Worm (Caenorhabditis elegans) whole organism, L1 larva: ENCODE measurements around the gene ZK1320.5.

Experiments
- C04F5.9 ChIP-seq: sonication (generic microtip); optimal IDR thresholded peaks from 2 replicates; lab custom pipeline; 2016; ENCODE audit warnings: missing genetic modification characterization, missing compliant biosample characterization
- C16A3.4 ChIP-seq: fragments of 150-350 bp; optimal IDR thresholded peaks from 2 replicates; lab custom pipeline; 2014; ENCODE audit warnings: missing biosample characterization, missing genetic modification characterization
- blmp-1 ChIP-seq: fragments of 150-350 bp; optimal IDR thresholded peaks from 2 replicates; lab custom pipeline; 2014; ENCODE audit warnings: missing biosample characterization, missing genetic modification characterization
- ceh-88 ChIP-seq: fragments of 200-800 bp; sonication (Bioruptor generic); IDR thresholded peaks from 2 replicates; pipeline ENCODE4 v1.3.6; 2022; ENCODE audit warnings: missing genetic modification characterization, missing compliant biosample characterization
- dpl-1 ChIP-seq, 3 experiments: fragments of 150-350 bp in 2 of 3; sonication (generic microtip) in 1 of 3; optimal IDR thresholded peaks; 2 replicates each; lab custom pipeline; 2014 to 2017; ENCODE audit warnings: missing biosample characterization in 3 of 3, missing genetic modification characterization in 3 of 3, missing genetic modification reagents in 3 of 3
- dsc-1 ChIP-seq: sonication (generic microtip); optimal IDR thresholded peaks from 2 replicates; lab custom pipeline; 2016; ENCODE audit warnings: mild to moderate bottlenecking, missing genetic modification characterization, missing compliant biosample characterization
- efl-1 ChIP-seq, 4 experiments: fragments of 150-350 bp; optimal IDR thresholded peaks in 3 of 4; peaks in 1 of 4; 1 replicate in 1 of 4; 2 replicates in 3 of 4; lab custom pipeline; 2014; ENCODE audit warnings: missing biosample characterization in 2 of 4, missing genetic modification characterization in 2 of 4, missing genetic modification reagents in 2 of 4
- efl-3 ChIP-seq: fragments of 200-800 bp; sonication (Bioruptor generic); optimal IDR thresholded peaks from 2 replicates; lab custom pipeline; 2018; ENCODE audit warnings: mild to moderate bottlenecking, missing genetic modification characterization, missing compliant biosample characterization
- egl-13 ChIP-seq: sonication (generic microtip); optimal IDR thresholded peaks from 2 replicates; lab custom pipeline; 2016; ENCODE audit warnings: missing genotype, missing genetic modification reagents, missing genetic modification characterization, missing compliant biosample characterization
- elt-2 ChIP-seq: sonication (generic microtip); optimal IDR thresholded peaks from 2 replicates; lab custom pipeline; 2016; ENCODE audit warnings: missing genetic modification characterization, mild to moderate bottlenecking, inconsistent platforms, missing compliant biosample characterization, missing genetic modification reagents
- elt-3 ChIP-seq, 6 experiments: fragments of 150-350 bp in 1 of 6; sonication (generic microtip); optimal IDR thresholded peaks; 2 replicates each; lab custom pipeline; 2017 to 2018; ENCODE audit warnings: missing biosample characterization in 6 of 6, missing genetic modification characterization in 6 of 6, inconsistent platforms in 1 of 6
- fkh-4 ChIP-seq: sonication (generic microtip); optimal IDR thresholded peaks from 2 replicates; lab custom pipeline; 2016; ENCODE audit warnings: missing compliant biosample characterization, missing genetic modification characterization, borderline replicate concordance
- fos-1 ChIP-seq: fragments of 150-350 bp; optimal IDR thresholded peaks from 2 replicates; lab custom pipeline; 2014; ENCODE audit warnings: missing biosample characterization, missing genetic modification characterization
- grh-1 ChIP-seq: fragments of 200-800 bp; sonication (Bioruptor generic); IDR thresholded peaks from 2 replicates; pipeline ENCODE4 v1.3.6; 2022; ENCODE audit warnings: missing genetic modification reagents, missing genetic modification characterization, missing compliant biosample characterization
- hlh-4 ChIP-seq: sonication (generic microtip); optimal IDR thresholded peaks from 2 replicates; lab custom pipeline; 2016; ENCODE audit warnings: mild to moderate bottlenecking, missing genetic modification characterization, missing compliant biosample characterization
- irx-1 ChIP-seq: sonication (generic microtip); optimal IDR thresholded peaks from 2 replicates; lab custom pipeline; 2016; ENCODE audit warnings: missing genetic modification characterization, missing compliant biosample characterization
- lin-13 ChIP-seq: fragments of 150-350 bp; optimal IDR thresholded peaks from 2 replicates; lab custom pipeline; 2014; ENCODE audit warnings: missing biosample characterization, missing genetic modification reagents, missing genetic modification characterization
- lin-14 ChIP-seq: fragments of 200-800 bp; sonication (Bioruptor generic); optimal IDR thresholded peaks from 2 replicates; lab custom pipeline; 2018; ENCODE audit warnings: mild to moderate bottlenecking, missing genetic modification characterization, moderate library complexity, missing compliant biosample characterization
- lin-35 ChIP-seq, 2 experiments: fragments of 150-350 bp; optimal IDR thresholded peaks; 2 replicates each; lab custom pipeline; 2014; ENCODE audit warnings: missing biosample characterization in 2 of 2, missing genetic modification characterization in 2 of 2, missing genetic modification reagents in 2 of 2
- lin-39 ChIP-seq: fragments of 150-350 bp; optimal IDR thresholded peaks from 2 replicates; lab custom pipeline; 2014; ENCODE audit warnings: missing biosample characterization, missing genetic modification reagents, missing genetic modification characterization
- lsy-2 ChIP-seq, 2 experiments: fragments of 150-350 bp; optimal IDR thresholded peaks; 2 replicates each; lab custom pipeline; 2014; ENCODE audit warnings: missing biosample characterization in 2 of 2, missing genetic modification characterization in 2 of 2
- mdl-1 ChIP-seq, 2 experiments: fragments of 150-350 bp; optimal IDR thresholded peaks; 2 replicates each; lab custom pipeline; 2014 to 2017; ENCODE audit warnings: missing biosample characterization in 2 of 2, missing genetic modification characterization in 2 of 2, inconsistent platforms in 1 of 2
- mep-1 ChIP-seq: fragments of 150-350 bp; optimal IDR thresholded peaks from 2 replicates; lab custom pipeline; 2014; ENCODE audit warnings: missing biosample characterization, missing genetic modification characterization
- nhr-11 ChIP-seq: fragments of 150-350 bp; optimal IDR thresholded peaks from 2 replicates; lab custom pipeline; 2014; ENCODE audit warnings: missing biosample characterization, missing genetic modification characterization
- nhr-12 ChIP-seq: sonication (generic microtip); optimal IDR thresholded peaks from 2 replicates; lab custom pipeline; 2017; ENCODE audit warnings: missing biosample characterization, missing genetic modification characterization
- nhr-19 ChIP-seq: fragments of 200-800 bp; sonication (Bioruptor generic); conservative IDR thresholded peaks from 2 replicates; pipeline ENCODE4 v1.3.6; 2022; ENCODE audit warnings: missing genetic modification characterization, missing compliant biosample characterization
- nhr-20 ChIP-seq: sonication (generic microtip); optimal IDR thresholded peaks from 2 replicates; lab custom pipeline; 2016; ENCODE audit warnings: mild to moderate bottlenecking, missing genetic modification characterization, missing compliant biosample characterization
- nhr-71 ChIP-seq: sonication (generic microtip); optimal IDR thresholded peaks from 2 replicates; lab custom pipeline; 2016; ENCODE audit warnings: mild to moderate bottlenecking, missing genetic modification characterization, moderate library complexity, missing compliant biosample characterization
- nhr-76 ChIP-seq: sonication (generic microtip); optimal IDR thresholded peaks from 2 replicates; lab custom pipeline; 2017; ENCODE audit warnings: missing biosample characterization, missing genetic modification characterization
- nhr-77 ChIP-seq: fragments of 150-350 bp; optimal IDR thresholded peaks from 2 replicates; lab custom pipeline; 2014; ENCODE audit warnings: missing biosample characterization, missing genetic modification characterization
- nhr-84 ChIP-seq: sonication (generic microtip); optimal IDR thresholded peaks from 2 replicates; lab custom pipeline; 2017; ENCODE audit warnings: missing biosample characterization, missing genetic modification characterization
- nhr-85 ChIP-seq: sonication (generic microtip); peaks from one replicate; lab custom pipeline; 2016; ENCODE audit warnings: missing genetic modification characterization, inconsistent platforms, missing compliant biosample characterization
- pag-3 ChIP-seq: sonication (generic microtip); optimal IDR thresholded peaks from 2 replicates; lab custom pipeline; 2017; ENCODE audit warnings: missing genetic modification characterization, mild to moderate bottlenecking, missing compliant biosample characterization, antibody characterized with exemption, borderline replicate concordance; ENCODE audit not compliant: insufficient read depth
- pqm-1 ChIP-seq: sonication (generic microtip); optimal IDR thresholded peaks from 3 replicates; lab custom pipeline; 2017; ENCODE audit warnings: missing biosample characterization, missing genetic modification characterization
- rnt-1 ChIP-seq: sonication (generic microtip); optimal IDR thresholded peaks from 2 replicates; lab custom pipeline; 2016; ENCODE audit warnings: mild to moderate bottlenecking, missing genetic modification characterization, moderate library complexity, missing compliant biosample characterization
- snu-23 ChIP-seq: sonication (generic microtip); optimal IDR thresholded peaks from 2 replicates; lab custom pipeline; 2016; ENCODE audit warnings: missing genetic modification characterization, missing compliant biosample characterization
- sox-4 ChIP-seq: sonication (generic microtip); optimal IDR thresholded peaks from 2 replicates; lab custom pipeline; 2016; ENCODE audit warnings: missing genetic modification characterization, missing compliant biosample characterization
- swsn-7 ChIP-seq: sonication (generic microtip); optimal IDR thresholded peaks from 2 replicates; lab custom pipeline; 2016; ENCODE audit warnings: missing genetic modification characterization, missing compliant biosample characterization
- unc-30 ChIP-seq: sonication (generic microtip); optimal IDR thresholded peaks from 2 replicates; lab custom pipeline; 2017; ENCODE audit warnings: missing biosample characterization, missing genetic modification characterization
- xbp-1 ChIP-seq: sonication (generic microtip); optimal IDR thresholded peaks from 2 replicates; lab custom pipeline; 2016; ENCODE audit warnings: missing genetic modification characterization, missing compliant biosample characterization
- zag-1 ChIP-seq: fragments of 150-350 bp; optimal IDR thresholded peaks from 2 replicates; lab custom pipeline; 2014; ENCODE audit warnings: missing biosample characterization, missing genetic modification characterization

The ZK1320.5 gene

DNA sequence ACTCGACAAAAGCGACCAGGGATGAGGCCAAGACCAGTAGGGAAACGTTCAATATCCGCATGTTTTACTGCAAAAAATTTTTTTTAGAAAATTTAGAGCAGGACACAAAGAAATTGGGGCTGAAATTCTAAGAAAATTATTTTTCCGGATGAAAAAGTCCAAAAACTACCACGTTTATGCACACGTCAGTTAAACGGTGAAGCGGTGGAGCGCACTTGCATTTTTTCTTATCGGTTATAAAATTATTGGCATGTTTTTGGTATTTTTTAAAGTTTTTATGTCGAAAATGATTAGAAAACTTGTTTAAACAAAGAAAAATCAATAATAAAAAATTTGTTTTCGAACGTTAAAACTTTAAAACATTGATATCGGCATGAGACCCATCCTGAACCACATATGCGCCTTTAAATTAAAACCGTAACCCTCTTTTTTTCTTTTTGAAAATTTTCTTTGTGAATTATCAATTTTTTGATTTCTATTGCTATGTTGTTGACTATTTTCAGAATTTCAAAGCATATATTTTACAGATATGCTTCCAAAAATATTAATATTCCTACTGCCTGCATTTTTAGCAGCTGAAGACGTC lies 41.3 kb downstream of the ZK1320.5 start, which contains the start of the genes dnj-20 and ZK1307.8:
TSS of gene dnj-20 (minus strand) at position 67 of the 586 bp plus-strand sequence.
TSS of gene ZK1307.8 (plus strand) at position 504 of the 586 bp plus-strand sequence.
- TF ChIP-seq lsy-2 (tag; optimal IDR thresholded peaks at IDR 0.05; lab: Kevin White, UChicago) (peak; percentile 14 to 46), lin-14 (GFP tag; lab: Kevin White, UChicago) (peak; percentile 19), lin-35 (GFP tag; optimal IDR thresholded peaks at IDR 0.05; lab: Kevin White, UChicago) (peak in 1 of 2 experiments; percentile 25), unc-30 (tag; lab: Kevin White, UChicago) (no peak), ceh-88 (GFP tag; lab: Robert Waterston, UW) (no peak), nhr-71 (peak; percentile 6), xbp-1 (tag; lab: Kevin White, UChicago) (peak; percentile 98), egl-13 (tag; lab: Kevin White, UChicago) (no peak), C16A3.4 (peak; percentile 27), nhr-20 (tag; lab: Kevin White, UChicago) (peak; percentile 3), efl-1 (optimal IDR thresholded peaks at IDR 0.05; lab: Kevin White, UChicago) (peak in 1 of 2 experiments; percentile 26), efl-1 (GFP tag; optimal IDR thresholded peaks at IDR 0.05 in 1 of 2; lab: Kevin White, UChicago) (peak; percentile 9 to 12), nhr-11 (tag; lab: Kevin White, UChicago) (no peak), irx-1 (tag; lab: Kevin White, UChicago) (no peak), pqm-1 (tag; lab: Kevin White, UChicago) (no peak), blmp-1 (peak; percentile 22), dpl-1 (GFP tag; optimal IDR thresholded peaks at IDR 0.05; lab: Kevin White, UChicago) (peak in 2 of 3 experiments; percentile 10 to 39), mep-1 (tag; lab: Kevin White, UChicago) (peak; percentile 22), elt-3 (tag; optimal IDR thresholded peaks at IDR 0.05; lab: Kevin White, UChicago) (peak in 1 of 6 experiments; percentile 33), lin-39 (tag; lab: Kevin White, UChicago) (no peak)

DNA sequence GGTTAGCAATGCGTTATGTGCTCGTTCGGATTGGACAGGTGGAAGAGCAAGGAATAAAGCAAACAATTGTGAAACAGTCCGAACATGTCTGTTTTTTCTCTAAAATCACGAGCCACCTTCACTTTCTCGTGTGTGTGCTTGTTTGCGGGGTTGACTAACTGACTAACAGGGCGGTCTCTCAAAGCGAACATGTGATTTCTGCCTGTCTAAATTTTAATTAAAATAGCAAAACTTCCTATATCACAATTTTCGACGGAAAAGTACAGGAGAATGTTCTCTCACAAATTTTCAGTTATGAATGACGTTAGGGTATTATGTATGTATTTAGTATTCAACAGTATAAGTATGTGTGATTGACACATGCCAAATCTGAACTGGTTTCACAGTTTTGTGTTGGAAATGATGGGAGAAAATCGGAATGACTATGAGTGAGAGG lies 43.5 kb downstream of the ZK1320.5 start:
- TF ChIP-seq efl-1 (optimal IDR thresholded peaks at IDR 0.05; lab: Kevin White, UChicago) (no peak), efl-1 (GFP tag; optimal IDR thresholded peaks at IDR 0.05 in 1 of 2; lab: Kevin White, UChicago) (peak in 1 of 2 experiments; percentile 94), efl-3 (no peak), C04F5.9 (tag; lab: Kevin White, UChicago) (no peak), blmp-1 (peak; percentile 23), mdl-1 (tag; optimal IDR thresholded peaks at IDR 0.05; lab: Kevin White, UChicago) (peak in 1 of 2 experiments; percentile 74), lin-35 (GFP tag; optimal IDR thresholded peaks at IDR 0.05; lab: Kevin White, UChicago) (peak in 1 of 2 experiments; percentile 40), nhr-84 (tag; lab: Kevin White, UChicago) (no peak), swsn-7 (no peak), ceh-88 (GFP tag; lab: Robert Waterston, UW) (no peak), nhr-71 (peak; percentile 44), fos-1 (tag; lab: Kevin White, UChicago) (no peak), lin-14 (GFP tag; lab: Kevin White, UChicago) (peak; percentile 39), nhr-12 (no peak), lin-13 (no peak), nhr-20 (tag; lab: Kevin White, UChicago) (peak; percentile 9), fkh-4 (tag; lab: Kevin White, UChicago) (no peak), rnt-1 (tag; lab: Kevin White, UChicago) (no peak), nhr-11 (tag; lab: Kevin White, UChicago) (no peak), elt-2 (tag; lab: Kevin White, UChicago) (no peak), grh-1 (GFP tag; lab: Robert Waterston, UW) (no peak), nhr-76 (tag; lab: Kevin White, UChicago) (no peak)

DNA sequence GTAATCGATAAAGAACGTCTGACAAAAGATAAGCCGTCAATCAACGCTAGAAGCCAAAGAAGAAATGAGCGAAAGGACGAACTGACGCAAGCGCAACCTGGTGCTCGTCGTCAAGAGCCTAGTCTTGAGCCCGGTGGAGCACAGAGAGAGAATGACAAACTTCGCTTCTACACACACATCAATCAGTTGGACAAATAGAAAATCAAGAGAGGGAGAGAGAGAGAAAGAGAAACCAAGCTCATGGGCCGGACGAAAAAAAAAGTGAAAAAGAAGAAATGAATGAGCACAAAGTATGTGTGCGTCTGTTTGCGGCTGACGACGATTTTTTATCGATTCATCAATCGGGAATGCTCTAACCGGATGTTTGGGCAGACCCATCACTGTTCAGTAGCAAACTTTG lies 44.4 kb downstream of the ZK1320.5 start:
- peak; percentile 35 for TF ChIP-seq nhr-77 (tag; lab: Kevin White, UChicago)
- peak; percentile 52 for TF ChIP-seq nhr-71
- peak; percentile 2 to 12 for TF ChIP-seq efl-1 (optimal IDR thresholded peaks at IDR 0.05; lab: Kevin White, UChicago)
- TF ChIP-seq efl-1 (GFP tag; optimal IDR thresholded peaks at IDR 0.05 in 1 of 2; lab: Kevin White, UChicago): peak; percentile 17 to 92
- no peak for TF ChIP-seq nhr-85 (tag; lab: Kevin White, UChicago)
- peak; percentile 15 for TF ChIP-seq nhr-19 (GFP tag; lab: Robert Waterston, UW)
- peak; percentile 19 to 55 for TF ChIP-seq lsy-2 (tag; optimal IDR thresholded peaks at IDR 0.05; lab: Kevin White, UChicago)
- TF ChIP-seq lin-39 (tag; lab: Kevin White, UChicago): peak; percentile 22
- TF ChIP-seq lin-14 (GFP tag; lab: Kevin White, UChicago): peak; percentile 48
- peak; percentile 48 for TF ChIP-seq pag-3 (tag; lab: Kevin White, UChicago)
- TF ChIP-seq lin-35 (GFP tag; optimal IDR thresholded peaks at IDR 0.05; lab: Kevin White, UChicago): peak in 1 of 2 experiments; percentile 0
- TF ChIP-seq rnt-1 (tag; lab: Kevin White, UChicago): peak; percentile 66
- peak; percentile 2 for TF ChIP-seq C16A3.4
- TF ChIP-seq snu-23 (GFP tag; lab: Kevin White, UChicago): peak; percentile 14
- no peak for TF ChIP-seq zag-1
- peak; percentile 27 for TF ChIP-seq dsc-1 (tag; lab: Kevin White, UChicago)
- no peak for TF ChIP-seq hlh-4
- TF ChIP-seq sox-4: no peak
- peak; percentile 10 for TF ChIP-seq swsn-7
